Worm (Caenorhabditis elegans) whole organism, early embryonic: ENCODE results near the gene col-167.

Source experiments
- B0310.2 ChIP-seq: sonication (generic microtip); optimal IDR thresholded peaks from 2 replicates; lab custom pipeline; 2016; ENCODE audit warnings: mild to moderate bottlenecking, missing genetic modification characterization, missing compliant biosample characterization
- F13C5.2 ChIP-seq: sonication (generic microtip); optimal IDR thresholded peaks from 2 replicates; lab custom pipeline; 2017; ENCODE audit warnings: mild to moderate bottlenecking, missing genetic modification characterization, inconsistent platforms, missing compliant biosample characterization
- aly-1 ChIP-seq: sonication (generic microtip); optimal IDR thresholded peaks from 2 replicates; lab custom pipeline; 2016; ENCODE audit warnings: missing genetic modification characterization, missing compliant biosample characterization
- ama-1 ChIP-seq: fragments of 150-350 bp; optimal IDR thresholded peaks from 2 replicates; lab custom pipeline; 2014
- ceh-13 ChIP-seq: fragments of 200-800 bp; sonication (Bioruptor generic); optimal IDR thresholded peaks from 2 replicates; lab custom pipeline; 2018; ENCODE audit warnings: mild to moderate bottlenecking, missing genetic modification characterization, missing compliant biosample characterization
- ceh-36 ChIP-seq: sonication (generic microtip); optimal IDR thresholded peaks from 2 replicates; lab custom pipeline; 2016; ENCODE audit warnings: missing genetic modification characterization, inconsistent platforms, missing compliant biosample characterization
- ets-7 ChIP-seq: sonication (generic microtip); optimal IDR thresholded peaks from 2 replicates; lab custom pipeline; 2016; ENCODE audit warnings: missing genotype, missing genetic modification characterization, missing compliant biosample characterization
- flt-1 ChIP-seq: fragments of 200-800 bp; sonication (Bioruptor generic); IDR thresholded peaks from 2 replicates; pipeline ENCODE4 v1.3.6; 2022; ENCODE audit warnings: missing genetic modification characterization, missing compliant biosample characterization
- hmbx-1 ChIP-seq: sonication (generic microtip); optimal IDR thresholded peaks from 2 replicates; lab custom pipeline; 2016; ENCODE audit warnings: mild to moderate bottlenecking, missing genetic modification characterization, missing compliant biosample characterization
- hmg-4 ChIP-seq: fragments of 200-800 bp; sonication (Bioruptor generic); optimal IDR thresholded peaks from 2 replicates; lab custom pipeline; 2018; ENCODE audit warnings: mild to moderate bottlenecking, missing genetic modification characterization, missing compliant biosample characterization
- hnd-1 ChIP-seq: sonication (generic microtip); optimal IDR thresholded peaks from 2 replicates; lab custom pipeline; 2016; ENCODE audit warnings: missing genetic modification characterization, missing compliant biosample characterization
- pes-1 ChIP-seq: fragments of 200-800 bp; sonication (Bioruptor generic); IDR thresholded peaks from 2 replicates; pipeline ENCODE4 v1.3.6; 2022; ENCODE audit warnings: missing genetic modification reagents, missing genetic modification characterization, missing compliant biosample characterization
- scrt-1 ChIP-seq: fragments of 200-800 bp; sonication (Bioruptor generic); IDR thresholded peaks from 2 replicates; pipeline ENCODE4 v1.3.6; 2022; ENCODE audit warnings: missing genetic modification characterization, missing compliant biosample characterization
- sea-1 ChIP-seq: fragments of 200-800 bp; sonication (Bioruptor generic); conservative IDR thresholded peaks from 2 replicates; pipeline ENCODE4 v1.3.6; 2022; ENCODE audit warnings: missing genetic modification characterization, missing compliant biosample characterization
- tbx-11 ChIP-seq: fragments of 200-800 bp; sonication (Bioruptor generic); IDR thresholded peaks from 2 replicates; pipeline ENCODE4 v1.3.6; 2022; ENCODE audit warnings: missing genetic modification characterization, missing compliant biosample characterization
- tbx-37 ChIP-seq: fragments of 200-800 bp; sonication (Bioruptor generic); conservative IDR thresholded peaks from 2 replicates; pipeline ENCODE4 v1.3.6; 2022; ENCODE audit warnings: missing genetic modification reagents, missing genetic modification characterization, missing compliant biosample characterization
- tra-4 ChIP-seq: sonication (generic microtip); optimal IDR thresholded peaks from 2 replicates; lab custom pipeline; 2017; ENCODE audit warnings: missing genetic modification characterization, missing compliant biosample characterization

Gene col-167

ce11 chrX:6364196-6364595 lies 40.9 kb downstream of the col-167 start, which contains the start of gene C03B1.4:
C03B1.4 (plus strand) TSS chrX:6364496.
- TF ChIP-seq hnd-1 (tag; lab: Kevin White, UChicago): no peak

- TF ChIP-seq sea-1 (GFP tag; lab: Robert Waterston, UW): no peak
- TF ChIP-seq B0310.2 (tag; lab: Kevin White, UChicago): no peak
- no peak for TF ChIP-seq ama-1 (lab: Kevin White, UChicago)
- no peak for TF ChIP-seq tbx-37
- no peak for TF ChIP-seq hnd-1 (tag; lab: Kevin White, UChicago)
- TF ChIP-seq ceh-36 (tag; lab: Kevin White, UChicago): no peak
- TF ChIP-seq scrt-1 (GFP tag; lab: Robert Waterston, UW): no peak
- TF ChIP-seq aly-1 (tag; lab: Kevin White, UChicago): no peak
These were observed 42.4 kb downstream of the col-167 start, which contains the start of gene C03B1.3 for ce11 chrX:6365715-6366114. C03B1.3 (plus strand) TSS chrX:6366015.

DNA sequence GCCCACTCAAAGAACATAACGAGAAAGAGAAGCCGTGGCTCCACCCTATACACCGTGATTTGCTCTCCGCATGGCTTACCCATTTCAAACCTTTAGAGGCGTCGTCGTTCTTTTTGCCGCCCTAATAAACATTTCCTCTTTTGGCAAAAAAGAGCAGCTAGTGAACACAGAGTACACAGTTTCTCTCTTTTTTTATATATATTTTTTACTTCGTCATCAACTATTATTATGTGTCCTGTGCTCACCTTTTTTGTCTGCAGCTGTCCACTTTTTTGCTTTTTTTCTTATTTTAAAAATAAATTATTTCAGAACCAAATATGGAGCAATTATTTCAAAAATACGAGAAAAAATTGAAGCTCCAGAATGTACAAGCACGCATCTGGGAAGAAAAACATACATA lies 46.4 kb downstream of the col-167 start, which contains the start of gene C03B1.2:
TSS of gene C03B1.2 (plus strand) at position 301 of the 400 bp plus-strand sequence.
- TF ChIP-seq B0310.2 (tag; lab: Kevin White, UChicago): no peak
- no peak for TF ChIP-seq sea-1 (GFP tag; lab: Robert Waterston, UW)
- no peak for TF ChIP-seq pes-1 (GFP tag; lab: Robert Waterston, UW)
- TF ChIP-seq tra-4 (tag; lab: Kevin White, UChicago): no peak
- no peak for TF ChIP-seq ceh-13 (GFP tag; lab: Kevin White, UChicago)
- no peak for TF ChIP-seq F13C5.2 (tag; lab: Kevin White, UChicago)
- TF ChIP-seq tbx-37: no peak
- TF ChIP-seq hmg-4 (GFP tag; lab: Kevin White, UChicago): no peak
- no peak for TF ChIP-seq tbx-11
- TF ChIP-seq hmbx-1 (tag; lab: Kevin White, UChicago): no peak
- TF ChIP-seq ceh-36 (tag; lab: Kevin White, UChicago): no peak
- TF ChIP-seq scrt-1 (GFP tag; lab: Robert Waterston, UW): no peak
- no peak for TF ChIP-seq aly-1 (tag; lab: Kevin White, UChicago)
- TF ChIP-seq hnd-1 (tag; lab: Kevin White, UChicago): no peak
- TF ChIP-seq ets-7: no peak
- TF ChIP-seq flt-1 (GFP tag; lab: Robert Waterston, UW): no peak

ce11 chrX:6371192-6372116 lies 48.2 kb downstream of the col-167 start:
- TF ChIP-seq ets-7 (no peak), hnd-1 (tag; lab: Kevin White, UChicago) (peak; percentile 66), tbx-37 (peak; percentile 90), ceh-13 (GFP tag; lab: Kevin White, UChicago) (peak; percentile 73), flt-1 (GFP tag; lab: Robert Waterston, UW) (peak; percentile 82), B0310.2 (tag; lab: Kevin White, UChicago) (peak; percentile 58), aly-1 (tag; lab: Kevin White, UChicago) (peak; percentile 33), hmbx-1 (tag; lab: Kevin White, UChicago) (peak; percentile 64), scrt-1 (GFP tag; lab: Robert Waterston, UW) (peak; percentile 88), F13C5.2 (tag; lab: Kevin White, UChicago) (peak; percentile 62), hmg-4 (GFP tag; lab: Kevin White, UChicago) (peak; percentile 85), tbx-11 (peak; percentile 88), tra-4 (tag; lab: Kevin White, UChicago) (peak; percentile 28), ama-1 (lab: Kevin White, UChicago) (no peak), sea-1 (GFP tag; lab: Robert Waterston, UW) (peak; percentile 79), pes-1 (GFP tag; lab: Robert Waterston, UW) (peak; percentile 92), ceh-36 (tag; lab: Kevin White, UChicago) (peak; percentile 81)

DNA sequence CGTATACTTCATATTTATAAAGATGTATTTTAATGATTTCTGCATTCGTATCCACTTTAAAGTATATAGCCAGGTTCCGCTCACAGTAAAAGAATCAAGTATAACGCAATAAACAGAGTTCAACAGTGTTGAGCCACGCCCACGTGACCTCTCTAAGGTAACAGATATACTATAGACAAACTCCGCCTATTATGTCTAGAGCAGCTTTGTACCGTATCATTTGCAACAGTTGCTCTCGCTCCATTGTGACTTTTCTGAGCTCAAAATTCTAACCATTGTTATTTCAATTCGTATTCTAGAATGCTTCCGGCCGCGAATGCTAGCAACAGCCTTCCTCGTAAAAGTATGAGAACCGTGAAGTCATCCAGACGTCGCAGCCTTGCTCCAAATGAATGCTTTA lies 50.1 kb downstream of the col-167 start, which contains the start of gene C03B1.17:
TSS of gene C03B1.17 (plus strand) at position 301 of the 400 bp plus-strand sequence.
- TF ChIP-seq sea-1 (GFP tag; lab: Robert Waterston, UW) (no peak), hmg-4 (GFP tag; lab: Kevin White, UChicago) (no peak), ceh-36 (tag; lab: Kevin White, UChicago) (no peak), pes-1 (GFP tag; lab: Robert Waterston, UW) (no peak), hnd-1 (tag; lab: Kevin White, UChicago) (no peak), B0310.2 (tag; lab: Kevin White, UChicago) (no peak), ets-7 (no peak), tbx-11 (no peak), flt-1 (GFP tag; lab: Robert Waterston, UW) (no peak), tbx-37 (no peak), hmbx-1 (tag; lab: Kevin White, UChicago) (no peak), tra-4 (tag; lab: Kevin White, UChicago) (no peak), F13C5.2 (tag; lab: Kevin White, UChicago) (no peak), ceh-13 (GFP tag; lab: Kevin White, UChicago) (no peak), aly-1 (tag; lab: Kevin White, UChicago) (no peak), ama-1 (lab: Kevin White, UChicago) (no peak), scrt-1 (GFP tag; lab: Robert Waterston, UW) (no peak)
